Fruit fly (Drosophila melanogaster): ENCODE data around the gene Top2.

DNA sequence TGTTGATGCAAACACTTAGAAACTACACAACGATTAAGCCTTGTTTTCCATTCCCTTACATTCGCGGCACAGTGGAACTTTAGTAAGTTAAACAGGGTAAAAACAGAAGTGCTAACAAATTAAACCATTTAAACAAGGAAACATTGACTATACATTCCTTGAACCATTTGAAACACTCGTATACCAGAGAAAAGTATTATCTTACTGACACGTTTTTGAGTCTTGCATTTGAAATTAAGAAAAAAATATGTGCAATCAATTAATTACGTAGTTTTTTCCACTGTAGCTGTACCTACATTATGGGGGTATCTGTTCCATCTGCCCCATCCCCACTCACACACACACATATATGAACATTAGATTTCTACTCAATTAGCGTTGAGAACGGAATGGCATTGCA lies 20.0 kb downstream of the Top2 start:
- TF ChIP-seq psq (GFP tag; optimal IDR thresholded peaks at IDR 0.05) (no peak), foxo (GFP tag; optimal IDR thresholded peaks at IDR 0.05) (no peak), pan (optimal IDR thresholded peaks at IDR 0.05) (no peak), fru (GFP tag; optimal IDR thresholded peaks at IDR 0.05) (no peak), usp (GFP tag; optimal IDR thresholded peaks at IDR 0.05) (no peak), Hnf4 (GFP tag; optimal IDR thresholded peaks at IDR 0.05) (no peak), Vsx2 (GFP tag; optimal IDR thresholded peaks at IDR 0.05; ENCODE audit: partially characterized antibody) (no peak)

All from whole organism, wandering third instar larva.